Worm (Caenorhabditis elegans) whole organism, late embryonic: ENCODE results near the gene mrpl-48.

Experiments
- C08G9.2 ChIP-seq: sonication (generic microtip); optimal IDR thresholded peaks from 2 replicates; lab custom pipeline; 2016; ENCODE audit warnings: mild to moderate bottlenecking, missing genetic modification characterization, moderate library complexity, missing compliant biosample characterization
- F13H6.1 ChIP-seq: sonication (generic microtip); optimal IDR thresholded peaks from 2 replicates; lab custom pipeline; 2016; ENCODE audit warnings: missing genetic modification characterization, missing compliant biosample characterization
- K02D7.2 ChIP-seq: sonication (generic microtip); optimal IDR thresholded peaks from 2 replicates; lab custom pipeline; 2017; ENCODE audit warnings: mild to moderate bottlenecking, missing genetic modification characterization, missing compliant biosample characterization
- Y22D7AL.16 ChIP-seq: sonication (generic microtip); optimal IDR thresholded peaks from 2 replicates; lab custom pipeline; 2016; ENCODE audit warnings: missing genetic modification characterization, missing compliant biosample characterization
- ceh-2 ChIP-seq: sonication (generic microtip); optimal IDR thresholded peaks from 2 replicates; lab custom pipeline; 2016; ENCODE audit warnings: missing genotype, missing genetic modification characterization, missing compliant biosample characterization
- ceh-22 ChIP-seq: sonication (generic microtip); optimal IDR thresholded peaks from 2 replicates; lab custom pipeline; 2017; ENCODE audit warnings: missing biosample characterization, missing genetic modification characterization
- ceh-24 ChIP-seq: sonication (generic microtip); optimal IDR thresholded peaks from 2 replicates; lab custom pipeline; 2016; ENCODE audit warnings: mild to moderate bottlenecking, missing genetic modification characterization, missing compliant biosample characterization
- ceh-30 ChIP-seq: fragments of 150-350 bp; optimal IDR thresholded peaks from 2 replicates; lab custom pipeline; 2014; ENCODE audit warnings: missing biosample characterization, missing genetic modification characterization
- dmd-4 ChIP-seq: sonication (generic microtip); optimal IDR thresholded peaks from 2 replicates; lab custom pipeline; 2016; ENCODE audit warnings: borderline replicate concordance, missing genetic modification characterization, missing compliant biosample characterization
- elt-2 ChIP-seq: sonication (generic microtip); optimal IDR thresholded peaks from 2 replicates; lab custom pipeline; 2016; ENCODE audit warnings: missing genetic modification reagents, missing genetic modification characterization, missing compliant biosample characterization
- elt-4 ChIP-seq: sonication (generic microtip); optimal IDR thresholded peaks from 2 replicates; lab custom pipeline; 2016; ENCODE audit warnings: missing genetic modification characterization, missing compliant biosample characterization
- fax-1 ChIP-seq: sonication (generic microtip); optimal IDR thresholded peaks from 2 replicates; lab custom pipeline; 2016; ENCODE audit warnings: missing genotype, missing genetic modification characterization, missing compliant biosample characterization
- gmeb-2 ChIP-seq: sonication (generic microtip); optimal IDR thresholded peaks from 2 replicates; lab custom pipeline; 2016; ENCODE audit warnings: missing genetic modification characterization, inconsistent platforms, missing compliant biosample characterization
- hlh-15 ChIP-seq: sonication (generic microtip); optimal IDR thresholded peaks from 2 replicates; lab custom pipeline; 2016; ENCODE audit warnings: missing genetic modification characterization, missing compliant biosample characterization
- hlh-30 ChIP-seq: sonication (generic microtip); optimal IDR thresholded peaks from 2 replicates; lab custom pipeline; 2017; ENCODE audit warnings: antibody characterized with exemption, missing genetic modification characterization, missing compliant biosample characterization; ENCODE audit not compliant: insufficient read depth
- hlh-6 ChIP-seq: sonication (generic microtip); optimal IDR thresholded peaks from 2 replicates; lab custom pipeline; 2016; ENCODE audit warnings: missing genotype, missing genetic modification characterization, missing compliant biosample characterization
- hlh-8 ChIP-seq: sonication (generic microtip); optimal IDR thresholded peaks from 2 replicates; lab custom pipeline; 2016; ENCODE audit warnings: missing genotype, missing genetic modification characterization, missing compliant biosample characterization
- lim-6 ChIP-seq: sonication (generic microtip); optimal IDR thresholded peaks from 2 replicates; lab custom pipeline; 2016; ENCODE audit warnings: missing genetic modification characterization, missing compliant biosample characterization
- lin-11 ChIP-seq: fragments of 200-800 bp; sonication (Bioruptor generic); optimal IDR thresholded peaks from 2 replicates; lab custom pipeline; 2018; ENCODE audit warnings: mild to moderate bottlenecking, missing genetic modification characterization, missing compliant biosample characterization
- nfya-1 ChIP-seq: sonication (generic microtip); optimal IDR thresholded peaks from 2 replicates; lab custom pipeline; 2017; ENCODE audit warnings: missing genetic modification characterization, mild to moderate bottlenecking, missing compliant biosample characterization, antibody characterized with exemption, moderate library complexity
- nhr-232 ChIP-seq: sonication (generic microtip); optimal IDR thresholded peaks from 2 replicates; lab custom pipeline; 2016; ENCODE audit warnings: missing genetic modification characterization, missing compliant biosample characterization
- npax-4 ChIP-seq: sonication (generic microtip); optimal IDR thresholded peaks from 2 replicates; lab custom pipeline; 2016; ENCODE audit warnings: missing genetic modification characterization, missing compliant biosample characterization
- odd-2 ChIP-seq: sonication (generic microtip); optimal IDR thresholded peaks from 2 replicates; lab custom pipeline; 2017; ENCODE audit warnings: antibody characterized with exemption, mild to moderate bottlenecking, missing genetic modification characterization, missing compliant biosample characterization
- pat-9 ChIP-seq: fragments of 200-800 bp; sonication (Bioruptor generic); optimal IDR thresholded peaks from 2 replicates; lab custom pipeline; 2018; ENCODE audit warnings: mild to moderate bottlenecking, missing genetic modification characterization, moderate library complexity, missing compliant biosample characterization
- pax-1 ChIP-seq: fragments of 150-350 bp; optimal IDR thresholded peaks from 2 replicates; lab custom pipeline; 2014; ENCODE audit warnings: missing biosample characterization, missing genetic modification characterization
- pha-2 ChIP-seq: sonication (generic microtip); optimal IDR thresholded peaks from 2 replicates; lab custom pipeline; 2017; ENCODE audit warnings: mild to moderate bottlenecking, missing genetic modification characterization, missing compliant biosample characterization
- pha-4 ChIP-seq: fragments of 150-350 bp; optimal IDR thresholded peaks from 2 replicates; lab custom pipeline; 2018; ENCODE audit warnings: missing biosample characterization, missing genetic modification reagents, missing genetic modification characterization
- ref-2 ChIP-seq: sonication (generic microtip); optimal IDR thresholded peaks from 2 replicates; lab custom pipeline; 2016; ENCODE audit warnings: missing genetic modification characterization, missing compliant biosample characterization
- rnt-1 ChIP-seq: sonication (generic microtip); optimal IDR thresholded peaks from 2 replicates; lab custom pipeline; 2016; ENCODE audit warnings: missing genetic modification characterization, missing compliant biosample characterization
- sox-4 ChIP-seq: sonication (generic microtip); optimal IDR thresholded peaks from 2 replicates; lab custom pipeline; 2017; ENCODE audit warnings: mild to moderate bottlenecking, missing genetic modification characterization, inconsistent platforms, missing compliant biosample characterization
- syd-9 ChIP-seq: sonication (generic microtip); optimal IDR thresholded peaks from 2 replicates; lab custom pipeline; 2016; ENCODE audit warnings: mild to moderate bottlenecking, missing genetic modification characterization, moderate library complexity, missing compliant biosample characterization
- tbx-2 ChIP-seq: sonication (generic microtip); optimal IDR thresholded peaks from 2 replicates; lab custom pipeline; 2016; ENCODE audit warnings: missing genetic modification characterization, missing compliant biosample characterization
- tbx-7 ChIP-seq: sonication (generic microtip); optimal IDR thresholded peaks from 2 replicates; lab custom pipeline; 2016; ENCODE audit warnings: missing genotype, missing genetic modification characterization, missing compliant biosample characterization
- ttx-3 ChIP-seq: sonication (generic microtip); optimal IDR thresholded peaks from 2 replicates; lab custom pipeline; 2016; ENCODE audit warnings: missing genetic modification reagents, missing genetic modification characterization, missing compliant biosample characterization
- unc-3 ChIP-seq, 2 experiments: fragments of 200-800 bp in 1 of 2; sonication (Bioruptor generic) in 1 of 2; sonication (generic microtip) in 1 of 2; conservative IDR thresholded peaks in 1 of 2; optimal IDR thresholded peaks in 1 of 2; 2 replicates each; pipeline versions ENCODE4 v1.3.6 to Lab custom; 2016 to 2022; ENCODE audit warnings: missing compliant biosample characterization in 2 of 2, missing genetic modification characterization in 2 of 2, missing genetic modification reagents in 1 of 2
- unc-42 ChIP-seq: sonication (generic microtip); optimal IDR thresholded peaks from 2 replicates; lab custom pipeline; 2016; ENCODE audit warnings: missing genotype, missing genetic modification characterization, missing compliant biosample characterization
- unc-86 ChIP-seq: sonication (generic microtip); optimal IDR thresholded peaks from 2 replicates; lab custom pipeline; 2016; ENCODE audit warnings: missing genetic modification characterization, missing compliant biosample characterization
- zip-5 ChIP-seq: sonication (generic microtip); optimal IDR thresholded peaks from 2 replicates; lab custom pipeline; 2016; ENCODE audit warnings: missing genetic modification characterization, missing compliant biosample characterization

mrpl-48 gene

ce11 chrV:5610186-5610585, 16.7 kb downstream of the mrpl-48 start:
- TF ChIP-seq sox-4 (tag; lab: Kevin White, UChicago) = no peak
- TF ChIP-seq K02D7.2 = no peak
- TF ChIP-seq C08G9.2 = no peak
- no peak for TF ChIP-seq ceh-22 (tag; lab: Kevin White, UChicago)
- TF ChIP-seq pha-4 (tag; lab: Kevin White, UChicago) = no peak

- TF ChIP-seq dmd-4 (tag; lab: Kevin White, UChicago) (no peak), hlh-6 (tag; lab: Kevin White, UChicago) (no peak), ceh-24 (tag; lab: Kevin White, UChicago) (no peak), Y22D7AL.16 (tag; lab: Kevin White, UChicago) (no peak), unc-42 (no peak), hlh-15 (tag; lab: Kevin White, UChicago) (no peak), tbx-2 (tag; lab: Kevin White, UChicago) (no peak), nhr-232 (no peak), F13H6.1 (tag; lab: Kevin White, UChicago) (no peak), pha-4 (tag; lab: Kevin White, UChicago) (no peak), syd-9 (tag; lab: Kevin White, UChicago) (no peak), pat-9 (tag; lab: Kevin White, UChicago) (no peak), ceh-2 (no peak), nfya-1 (no peak), lin-11 (tag; lab: Kevin White, UChicago) (no peak), unc-3 (GFP tag; conservative IDR thresholded peaks at IDR 0.05; lab: Robert Waterston, UW) (no peak), unc-3 (tag; optimal IDR thresholded peaks at IDR 0.05; lab: Kevin White, UChicago) (no peak), ref-2 (tag; lab: Kevin White, UChicago) (no peak), ttx-3 (tag; lab: Kevin White, UChicago) (no peak)
These were observed 19.6 kb downstream of the mrpl-48 start, which contains the start of gene lrpc-1 for ce11 chrV:5613109-5613508. lrpc-1 (minus strand) TSS chrV:5613209.

ce11 chrV:5614724-5615123, 21.2 kb downstream of the mrpl-48 start, which contains the start of gene M03E7.3:
M03E7.3 (plus strand) TSS chrV:5615024.
- TF ChIP-seq hlh-8 (tag; lab: Kevin White, UChicago) (no peak), rnt-1 (tag; lab: Kevin White, UChicago) (no peak), F13H6.1 (tag; lab: Kevin White, UChicago) (no peak), ceh-2 (no peak), lim-6 (tag; lab: Kevin White, UChicago) (no peak), ceh-30 (tag; lab: Kevin White, UChicago) (no peak), pha-2 (no peak), tbx-2 (tag; lab: Kevin White, UChicago) (no peak), zip-5 (tag; lab: Kevin White, UChicago) (no peak), unc-86 (tag; lab: Kevin White, UChicago) (no peak), fax-1 (tag; lab: Kevin White, UChicago) (no peak), gmeb-2 (tag; lab: Kevin White, UChicago) (no peak), tbx-7 (no peak)

- TF ChIP-seq pax-1 (tag; lab: Kevin White, UChicago) = no peak
- TF ChIP-seq npax-4 (tag; lab: Kevin White, UChicago) = no peak
- no peak for TF ChIP-seq elt-4
- TF ChIP-seq odd-2 (tag; lab: Kevin White, UChicago) = no peak
- no peak for TF ChIP-seq unc-86 (tag; lab: Kevin White, UChicago)
- TF ChIP-seq zip-5 (tag; lab: Kevin White, UChicago) = no peak
- no peak for TF ChIP-seq elt-2
- no peak for TF ChIP-seq ttx-3 (tag; lab: Kevin White, UChicago)
- no peak for TF ChIP-seq fax-1 (tag; lab: Kevin White, UChicago)
- no peak for TF ChIP-seq hlh-30 (tag; lab: Kevin White, UChicago)
These were observed 23.8 kb downstream of the mrpl-48 start, which contains the start of gene M03E7.2 for ce11 chrV:5617301-5617700. M03E7.2 (plus strand) TSS chrV:5617601.
